Worm (Caenorhabditis elegans) whole organism, mixed stage, embryonic: ENCODE measurements around the gene ZK512.2.

ENCODE experiments used
- M03D4.4 ChIP-seq: sonication (generic microtip); optimal IDR thresholded peaks from 2 replicates; lab custom pipeline; 2017; ENCODE audit warnings: mild to moderate bottlenecking, missing genetic modification characterization, missing compliant biosample characterization
- bed-3 ChIP-seq: fragments of 200-800 bp; sonication (Bioruptor generic); optimal IDR thresholded peaks from 3 replicates; lab custom pipeline; 2018; ENCODE audit warnings: mild to moderate bottlenecking, missing genetic modification characterization, moderate library complexity, missing compliant biosample characterization
- blmp-1 ChIP-seq: fragments of 150-350 bp; optimal IDR thresholded peaks from 2 replicates; lab custom pipeline; 2014; ENCODE audit warnings: missing biosample characterization, missing genetic modification characterization
- ceh-39 ChIP-seq: fragments of 150-350 bp; optimal IDR thresholded peaks from 2 replicates; lab custom pipeline; 2014; ENCODE audit warnings: missing biosample characterization, missing genetic modification characterization
- ceh-43 ChIP-seq: fragments of 200-800 bp; sonication (Bioruptor generic); optimal IDR thresholded peaks from 2 replicates; lab custom pipeline; 2018; ENCODE audit warnings: mild to moderate bottlenecking, missing genetic modification characterization, moderate library complexity, missing compliant biosample characterization
- ces-1 ChIP-seq: fragments of 150-350 bp; optimal IDR thresholded peaks from 2 replicates; lab custom pipeline; 2014; ENCODE audit warnings: missing biosample characterization, missing genetic modification reagents, missing genetic modification characterization
- cnd-1 ChIP-seq: fragments of 200-800 bp; sonication (Bioruptor generic); optimal IDR thresholded peaks from 2 replicates; lab custom pipeline; 2018; ENCODE audit warnings: mild to moderate bottlenecking, missing genetic modification characterization, missing compliant biosample characterization
- drap-1 ChIP-seq: fragments of 200-800 bp; sonication (Bioruptor generic); optimal IDR thresholded peaks from 3 replicates; lab custom pipeline; 2018; ENCODE audit warnings: mild to moderate bottlenecking, missing genetic modification characterization, missing compliant biosample characterization
- elt-1 ChIP-seq: sonication (generic microtip); optimal IDR thresholded peaks from 2 replicates; lab custom pipeline; 2017; ENCODE audit warnings: missing genetic modification characterization, mild to moderate bottlenecking, missing compliant biosample characterization, antibody characterized with exemption, moderate library complexity, borderline replicate concordance; ENCODE audit not compliant: insufficient read depth
- elt-3 ChIP-seq: fragments of 150-350 bp; optimal IDR thresholded peaks from 2 replicates; lab custom pipeline; 2014; ENCODE audit warnings: missing biosample characterization, missing genetic modification characterization
- flh-1 ChIP-seq: fragments of 200-800 bp; sonication (Bioruptor generic); optimal IDR thresholded peaks from 2 replicates; lab custom pipeline; 2018; ENCODE audit warnings: mild to moderate bottlenecking, missing genetic modification characterization, moderate library complexity, missing compliant biosample characterization
- ham-2 ChIP-seq: fragments of 200-800 bp; sonication (Bioruptor generic); optimal IDR thresholded peaks from 2 replicates; lab custom pipeline; 2018; ENCODE audit warnings: mild to moderate bottlenecking, missing genetic modification characterization, missing compliant biosample characterization
- hlh-1 ChIP-seq: fragments of 150-350 bp; optimal IDR thresholded peaks from 2 replicates; lab custom pipeline; 2014; ENCODE audit warnings: missing biosample characterization, missing genetic modification reagents, missing genetic modification characterization
- lin-13 ChIP-seq: fragments of 150-350 bp; optimal IDR thresholded peaks from 2 replicates; lab custom pipeline; 2014; ENCODE audit warnings: missing biosample characterization, missing genetic modification characterization
- lin-32 ChIP-seq: fragments of 200-800 bp; sonication (Bioruptor generic); optimal IDR thresholded peaks from 2 replicates; lab custom pipeline; 2018; ENCODE audit warnings: mild to moderate bottlenecking, missing genetic modification characterization, missing compliant biosample characterization
- lsy-2 ChIP-seq: fragments of 150-350 bp; optimal IDR thresholded peaks from 2 replicates; lab custom pipeline; 2014; ENCODE audit warnings: missing biosample characterization, missing genetic modification characterization
- mab-5 ChIP-seq: fragments of 150-350 bp; optimal IDR thresholded peaks from 2 replicates; lab custom pipeline; 2014; ENCODE audit warnings: missing biosample characterization, missing genetic modification characterization
- mep-1 ChIP-seq: fragments of 150-350 bp; optimal IDR thresholded peaks from 2 replicates; lab custom pipeline; 2017; ENCODE audit warnings: missing biosample characterization, missing genetic modification reagents, missing genetic modification characterization, inconsistent platforms
- mls-2 ChIP-seq: sonication (generic microtip); optimal IDR thresholded peaks from 2 replicates; lab custom pipeline; 2016; ENCODE audit warnings: mild to moderate bottlenecking, missing genetic modification characterization, moderate library complexity, missing compliant biosample characterization
- nhr-12 ChIP-seq: fragments of 150-350 bp; optimal IDR thresholded peaks from 2 replicates; lab custom pipeline; 2014; ENCODE audit warnings: missing biosample characterization, missing genetic modification characterization
- nhr-2 ChIP-seq: fragments of 150-350 bp; optimal IDR thresholded peaks from 2 replicates; lab custom pipeline; 2014; ENCODE audit warnings: missing biosample characterization, missing genetic modification characterization
- nhr-28 ChIP-seq: fragments of 150-350 bp; optimal IDR thresholded peaks from 2 replicates; lab custom pipeline; 2014; ENCODE audit warnings: missing biosample characterization, missing genetic modification characterization
- nhr-76 ChIP-seq: sonication (generic microtip); optimal IDR thresholded peaks from 2 replicates; lab custom pipeline; 2017; ENCODE audit warnings: missing biosample characterization, missing genetic modification characterization
- pha-4 ChIP-seq: fragments of 150-350 bp; optimal IDR thresholded peaks from 2 replicates; lab custom pipeline; 2018; ENCODE audit warnings: missing biosample characterization, missing genetic modification reagents, missing genetic modification characterization
- sem-2 ChIP-seq: fragments of 200-800 bp; sonication (Bioruptor generic); optimal IDR thresholded peaks from 2 replicates; lab custom pipeline; 2018; ENCODE audit warnings: mild to moderate bottlenecking, missing genetic modification characterization, missing compliant biosample characterization
- snpc-4 ChIP-seq: fragments of 150-350 bp; optimal IDR thresholded peaks from 2 replicates; lab custom pipeline; 2014; ENCODE audit warnings: missing biosample characterization, missing genetic modification characterization
- sptf-1 ChIP-seq: sonication (generic microtip); optimal IDR thresholded peaks from 2 replicates; lab custom pipeline; 2017; ENCODE audit warnings: mild to moderate bottlenecking, missing genetic modification characterization, moderate library complexity, missing compliant biosample characterization
- tbx-8 ChIP-seq: fragments of 200-800 bp; sonication (Bioruptor generic); optimal IDR thresholded peaks from 2 replicates; lab custom pipeline; 2018; ENCODE audit warnings: mild to moderate bottlenecking, missing genetic modification characterization, moderate library complexity, missing compliant biosample characterization
- unc-120 ChIP-seq: sonication (generic microtip); optimal IDR thresholded peaks from 2 replicates; lab custom pipeline; 2017; ENCODE audit warnings: missing genetic modification characterization, missing compliant biosample characterization; ENCODE audit not compliant: poor library complexity, severe bottlenecking
- unc-39 ChIP-seq: fragments of 150-350 bp; optimal IDR thresholded peaks from 2 replicates; lab custom pipeline; 2014; ENCODE audit warnings: missing biosample characterization, missing genetic modification characterization
- unc-62 ChIP-seq: fragments of 150-350 bp; optimal IDR thresholded peaks from 2 replicates; lab custom pipeline; 2014; ENCODE audit warnings: missing biosample characterization, missing genetic modification reagents, missing genetic modification characterization
- zip-8 ChIP-seq: fragments of 150-350 bp; optimal IDR thresholded peaks from 2 replicates; lab custom pipeline; 2014; ENCODE audit warnings: missing biosample characterization, missing genetic modification characterization
- ztf-11 ChIP-seq: fragments of 150-350 bp; optimal IDR thresholded peaks from 2 replicates; lab custom pipeline; 2014; ENCODE audit warnings: missing biosample characterization, missing genetic modification characterization

ZK512.2 gene

DNA sequence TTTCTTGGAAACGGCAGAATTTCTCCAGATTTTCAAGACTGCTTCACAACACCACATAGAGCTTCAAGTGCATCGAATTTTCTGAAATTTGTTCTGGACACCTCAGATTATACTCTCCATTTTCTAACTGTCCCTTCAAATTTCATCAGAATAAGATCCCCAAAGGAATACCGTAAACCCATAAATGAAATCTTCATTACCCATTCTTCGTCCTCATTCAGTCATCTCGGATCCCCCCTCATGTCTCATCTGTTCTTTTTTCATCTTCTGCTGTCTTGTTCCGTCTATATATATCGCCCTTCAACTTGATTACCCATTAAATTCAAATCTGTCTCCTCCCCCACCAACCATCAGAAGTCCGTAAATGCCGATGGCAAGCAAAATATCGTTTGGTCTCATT is 30.5 kb downstream of the ZK512.2 start:
- no peak for TF ChIP-seq M03D4.4 (tag; lab: Kevin White, UChicago)
- no peak for TF ChIP-seq bed-3
- TF ChIP-seq blmp-1 (tag; lab: Kevin White, UChicago), result no peak
- TF ChIP-seq snpc-4 (tag; lab: Kevin White, UChicago), result no peak
- no peak for TF ChIP-seq ceh-39
- TF ChIP-seq mab-5 (tag; lab: Kevin White, UChicago), result no peak
- no peak for TF ChIP-seq flh-1 (GFP tag; lab: Kevin White, UChicago)
- TF ChIP-seq sptf-1 (tag; lab: Kevin White, UChicago), result no peak
- no peak for TF ChIP-seq sem-2 (GFP tag; lab: Kevin White, UChicago)
- TF ChIP-seq pha-4 (tag; lab: Kevin White, UChicago), result no peak
- TF ChIP-seq unc-120 (tag; lab: Kevin White, UChicago), result no peak
- no peak for TF ChIP-seq cnd-1 (tag; lab: Kevin White, UChicago)
- TF ChIP-seq ceh-43 (GFP tag; lab: Kevin White, UChicago), result no peak
- TF ChIP-seq nhr-28, result no peak
- no peak for TF ChIP-seq nhr-12 (tag; lab: Kevin White, UChicago)
- TF ChIP-seq lsy-2 (tag; lab: Kevin White, UChicago), result no peak
- TF ChIP-seq nhr-76 (tag; lab: Kevin White, UChicago), result no peak
- TF ChIP-seq, all 35 proteins: peak for 0

ce11 chrIII:9112479-9112878 is 32.1 kb downstream of the ZK512.2 start:
- TF ChIP-seq unc-39 (tag; lab: Kevin White, UChicago) (no peak), sptf-1 (tag; lab: Kevin White, UChicago) (peak; percentile 56), mls-2 (tag; lab: Kevin White, UChicago) (peak; percentile 66), zip-8 (tag; lab: Kevin White, UChicago) (peak; percentile 1), pha-4 (tag; lab: Kevin White, UChicago) (no peak), nhr-2 (peak; percentile 77), ceh-39 (peak; percentile 37), drap-1 (GFP tag; lab: Kevin White, UChicago) (peak; percentile 23), ham-2 (peak; percentile 74), M03D4.4 (tag; lab: Kevin White, UChicago) (peak; percentile 36), lin-13 (tag; lab: Kevin White, UChicago) (peak; percentile 48), tbx-8 (GFP tag; lab: Kevin White, UChicago) (no peak)

- TF ChIP-seq mep-1 (tag; lab: Kevin White, UChicago), result no peak
- TF ChIP-seq ceh-43 (GFP tag; lab: Kevin White, UChicago), result no peak
- TF ChIP-seq elt-3 (tag; lab: Kevin White, UChicago), result no peak
- TF ChIP-seq tbx-8 (GFP tag; lab: Kevin White, UChicago), result no peak
- TF ChIP-seq hlh-1 (tag; lab: Kevin White, UChicago), result no peak
These were observed 34.3 kb downstream of the ZK512.2 start for ce11 chrIII:9110270-9110669.

ce11 chrIII:9109726-9110125 is 34.9 kb downstream of the ZK512.2 start:
- TF ChIP-seq cnd-1 (tag; lab: Kevin White, UChicago), result peak; percentile 37
- TF ChIP-seq mab-5 (tag; lab: Kevin White, UChicago), result no peak
- TF ChIP-seq hlh-1 (tag; lab: Kevin White, UChicago), result peak; percentile 17
- TF ChIP-seq blmp-1 (tag; lab: Kevin White, UChicago), result no peak
- TF ChIP-seq ces-1, result no peak
- TF ChIP-seq ceh-43 (GFP tag; lab: Kevin White, UChicago), result no peak
- no peak for TF ChIP-seq nhr-76 (tag; lab: Kevin White, UChicago)
- TF ChIP-seq sptf-1 (tag; lab: Kevin White, UChicago), result no peak
- TF ChIP-seq mls-2 (tag; lab: Kevin White, UChicago), result no peak
- no peak for TF ChIP-seq M03D4.4 (tag; lab: Kevin White, UChicago)
- TF ChIP-seq tbx-8 (GFP tag; lab: Kevin White, UChicago), result no peak
- TF ChIP-seq drap-1 (GFP tag; lab: Kevin White, UChicago), result no peak
- TF ChIP-seq ham-2, result no peak
- peak; percentile 36 for TF ChIP-seq lin-32
- no peak for TF ChIP-seq flh-1 (GFP tag; lab: Kevin White, UChicago)
- no peak for TF ChIP-seq bed-3
- TF ChIP-seq pha-4 (tag; lab: Kevin White, UChicago), result no peak
- no peak for TF ChIP-seq elt-3 (tag; lab: Kevin White, UChicago)
- no peak for TF ChIP-seq elt-1 (tag; lab: Kevin White, UChicago)
- no peak for TF ChIP-seq sem-2 (GFP tag; lab: Kevin White, UChicago)
- TF ChIP-seq snpc-4 (tag; lab: Kevin White, UChicago), result no peak
- TF ChIP-seq ztf-11 (tag; lab: Kevin White, UChicago), result no peak
- TF ChIP-seq unc-39 (tag; lab: Kevin White, UChicago), result no peak
- no peak for TF ChIP-seq unc-62 (GFP tag; lab: Kevin White, UChicago)
- no peak for TF ChIP-seq lin-13 (tag; lab: Kevin White, UChicago)
- TF ChIP-seq nhr-2, result peak; percentile 63
- TF ChIP-seq mep-1 (tag; lab: Kevin White, UChicago), result no peak
- TF ChIP-seq ceh-39, result no peak
- TF ChIP-seq zip-8 (tag; lab: Kevin White, UChicago), result peak; percentile 81
- TF ChIP-seq, all 35 proteins: peak for 5
